Worm (Caenorhabditis elegans) whole organism, young adult: ENCODE data around the gene rrp-8.

Source experiments
- B0019.2 ChIP-seq: fragments of 200-800 bp; sonication (Bioruptor generic); conservative IDR thresholded peaks from 2 replicates; pipeline ENCODE4 v1.3.6; 2022; ENCODE audit warnings: missing genetic modification reagents, missing genetic modification characterization, missing compliant biosample characterization
- B0035.1 ChIP-seq: sonication (generic microtip); optimal IDR thresholded peaks from 2 replicates; lab custom pipeline; 2016; ENCODE audit warnings: missing genetic modification characterization, mild to moderate bottlenecking, missing compliant biosample characterization, missing genotype, missing genetic modification reagents
- B0261.1 ChIP-seq: sonication (generic microtip); optimal IDR thresholded peaks from 2 replicates; lab custom pipeline; 2016; ENCODE audit warnings: mild to moderate bottlenecking, missing genetic modification characterization, moderate library complexity, missing compliant biosample characterization
- B0336.3 ChIP-seq: fragments of 200-800 bp; sonication (Bioruptor generic); IDR thresholded peaks from 2 replicates; pipeline ENCODE4 v1.3.6; 2022; ENCODE audit warnings: missing genetic modification characterization, missing compliant biosample characterization
- F10E7.11 ChIP-seq: sonication (generic microtip); optimal IDR thresholded peaks from 2 replicates; lab custom pipeline; 2017; ENCODE audit warnings: mild to moderate bottlenecking, missing genetic modification characterization, moderate library complexity, missing compliant biosample characterization
- F22D6.2 ChIP-seq: sonication (generic microtip); optimal IDR thresholded peaks from 2 replicates; lab custom pipeline; 2016; ENCODE audit warnings: mild to moderate bottlenecking, missing genetic modification characterization, missing compliant biosample characterization
- F52B5.7 ChIP-seq: sonication (generic microtip); optimal IDR thresholded peaks from 2 replicates; lab custom pipeline; 2016; ENCODE audit warnings: mild to moderate bottlenecking, missing genetic modification characterization, missing compliant biosample characterization
- K11D2.4 ChIP-seq: fragments of 200-800 bp; sonication (Bioruptor generic); IDR thresholded peaks from 2 replicates; pipeline ENCODE4 v1.3.6; 2022; ENCODE audit warnings: missing genetic modification reagents, missing genetic modification characterization, missing compliant biosample characterization
- K12H6.12 ChIP-seq: fragments of 200-800 bp; sonication (Bioruptor generic); optimal IDR thresholded peaks from 2 replicates; lab custom pipeline; 2018; ENCODE audit warnings: mild to moderate bottlenecking, missing genetic modification characterization, missing compliant biosample characterization
- T26A5.8 ChIP-seq: sonication (generic microtip); optimal IDR thresholded peaks from 2 replicates; lab custom pipeline; 2016; ENCODE audit warnings: missing genetic modification characterization, missing compliant biosample characterization
- Y53F4B.3 ChIP-seq: fragments of 200-800 bp; sonication (Bioruptor generic); IDR thresholded peaks from 2 replicates; pipeline ENCODE4 v1.3.6; 2022; ENCODE audit warnings: missing genetic modification reagents, missing genetic modification characterization, missing compliant biosample characterization
- ama-1 ChIP-seq, 3 experiments: fragments of 150-350 bp in 1 of 3; sonication (generic microtip) in 2 of 3; optimal IDR thresholded peaks; 2 replicates each; lab custom pipeline; 2014 to 2018; ENCODE audit warnings: missing biosample characterization in 2 of 3, missing genetic modification characterization in 2 of 3, missing genetic modification reagents in 2 of 3
- atf-7 ChIP-seq: sonication (generic microtip); optimal IDR thresholded peaks from 2 replicates; lab custom pipeline; 2017; ENCODE audit warnings: mild to moderate bottlenecking, missing genetic modification characterization, missing compliant biosample characterization
- bed-2 ChIP-seq: fragments of 200-800 bp; sonication (Bioruptor generic); IDR thresholded peaks from 2 replicates; pipeline ENCODE4 v1.3.6; 2022; ENCODE audit warnings: missing genetic modification reagents, missing genetic modification characterization, missing compliant biosample characterization
- ceh-100 ChIP-seq: fragments of 200-800 bp; sonication (Bioruptor generic); IDR thresholded peaks from 2 replicates; pipeline ENCODE4 v1.3.6; 2022; ENCODE audit warnings: missing genetic modification reagents, missing genetic modification characterization, missing compliant biosample characterization
- ceh-40 ChIP-seq: fragments of 200-800 bp; sonication (Bioruptor generic); IDR thresholded peaks from 2 replicates; pipeline ENCODE4 v1.3.6; 2022; ENCODE audit warnings: missing genetic modification characterization, missing compliant biosample characterization
- ceh-79 ChIP-seq: sonication (generic microtip); optimal IDR thresholded peaks from 2 replicates; lab custom pipeline; 2017; ENCODE audit warnings: mild to moderate bottlenecking, missing genetic modification characterization, missing compliant biosample characterization
- ceh-91 ChIP-seq: fragments of 200-800 bp; sonication (Bioruptor generic); IDR thresholded peaks from 2 replicates; pipeline ENCODE4 v1.3.6; 2022; ENCODE audit warnings: missing genetic modification reagents, missing genetic modification characterization, missing compliant biosample characterization
- chd-7 ChIP-seq: sonication (generic microtip); optimal IDR thresholded peaks from 2 replicates; lab custom pipeline; 2016; ENCODE audit warnings: mild to moderate bottlenecking, missing genetic modification characterization, moderate library complexity, missing compliant biosample characterization
- dox-1 ChIP-seq: fragments of 200-800 bp; sonication (Bioruptor generic); IDR thresholded peaks from 2 replicates; pipeline ENCODE4 v1.3.6; 2022; ENCODE audit warnings: missing genetic modification reagents, missing genetic modification characterization, missing compliant biosample characterization
- ets-4 ChIP-seq: fragments of 200-800 bp; sonication (Bioruptor generic); optimal IDR thresholded peaks from 2 replicates; lab custom pipeline; 2018; ENCODE audit warnings: mild to moderate bottlenecking, missing genetic modification characterization, missing compliant biosample characterization
- hlh-12 ChIP-seq: sonication (generic microtip); optimal IDR thresholded peaks from 2 replicates; lab custom pipeline; 2016; ENCODE audit warnings: missing genetic modification characterization, missing compliant biosample characterization
- hlh-26 ChIP-seq: fragments of 200-800 bp; sonication (Bioruptor generic); conservative IDR thresholded peaks from 2 replicates; pipeline ENCODE4 v1.3.6; 2022; ENCODE audit warnings: missing genetic modification reagents, missing genetic modification characterization, missing compliant biosample characterization
- hrde-1 ChIP-seq: sonication (generic microtip); optimal IDR thresholded peaks from 2 replicates; lab custom pipeline; 2016; ENCODE audit warnings: missing genetic modification characterization, mild to moderate bottlenecking, missing compliant biosample characterization, moderate library complexity, missing genotype, missing genetic modification reagents, borderline replicate concordance
- hsf-1 ChIP-seq: fragments of 200-800 bp; sonication (Bioruptor generic); IDR thresholded peaks from 2 replicates; pipeline ENCODE4 v1.3.6; 2022; ENCODE audit warnings: missing genetic modification reagents, missing genetic modification characterization, missing compliant biosample characterization
- let-607 ChIP-seq, 2 experiments: fragments of 200-800 bp in 1 of 2; sonication (Bioruptor generic) in 1 of 2; sonication (generic microtip) in 1 of 2; optimal IDR thresholded peaks; 2 replicates each; lab custom pipeline; 2016 to 2018; ENCODE audit warnings: mild to moderate bottlenecking in 2 of 2, missing compliant biosample characterization in 2 of 2, missing genetic modification characterization in 2 of 2, moderate library complexity in 2 of 2, missing genotype in 1 of 2
- lin-35 ChIP-seq, 3 experiments: fragments of 150-350 bp in 2 of 3; sonication (generic microtip) in 1 of 3; optimal IDR thresholded peaks; 2 replicates each; lab custom pipeline; 2014 to 2018; ENCODE audit warnings: missing biosample characterization in 3 of 3, missing genetic modification characterization in 3 of 3, missing genetic modification reagents in 3 of 3
- lin-40 ChIP-seq: sonication (generic microtip); optimal IDR thresholded peaks from 2 replicates; lab custom pipeline; 2016; ENCODE audit warnings: missing genetic modification characterization, mild to moderate bottlenecking, missing compliant biosample characterization, missing genotype, missing genetic modification reagents
- lin-54 ChIP-seq: fragments of 200-800 bp; sonication (Bioruptor generic); optimal IDR thresholded peaks from 2 replicates; lab custom pipeline; 2018; ENCODE audit warnings: mild to moderate bottlenecking, missing genetic modification characterization, missing compliant biosample characterization
- madf-10 ChIP-seq: sonication (generic microtip); optimal IDR thresholded peaks from 2 replicates; lab custom pipeline; 2016; ENCODE audit warnings: mild to moderate bottlenecking, missing genetic modification characterization, missing compliant biosample characterization
- madf-3 ChIP-seq: fragments of 200-800 bp; sonication (Bioruptor generic); IDR thresholded peaks from 2 replicates; pipeline ENCODE4 v1.3.6; 2022; ENCODE audit warnings: missing genetic modification reagents, missing genetic modification characterization, missing compliant biosample characterization
- madf-8 ChIP-seq: fragments of 200-800 bp; sonication (Bioruptor generic); conservative IDR thresholded peaks from 2 replicates; pipeline ENCODE4 v1.3.6; 2022; ENCODE audit warnings: missing genetic modification reagents, missing genetic modification characterization, missing compliant biosample characterization
- nfya-1 ChIP-seq: sonication (generic microtip); optimal IDR thresholded peaks from 2 replicates; lab custom pipeline; 2017; ENCODE audit warnings: antibody characterized with exemption, missing compliant biosample characterization, missing genetic modification characterization, borderline replicate concordance; ENCODE audit not compliant: insufficient read depth
- nfya-2 ChIP-seq: fragments of 200-800 bp; sonication (Bioruptor generic); IDR thresholded peaks from 2 replicates; pipeline ENCODE4 v1.3.6; 2022; ENCODE audit warnings: missing genetic modification reagents, missing genetic modification characterization, missing compliant biosample characterization
- nhr-27 ChIP-seq: fragments of 200-800 bp; sonication (Bioruptor generic); optimal IDR thresholded peaks from 2 replicates; lab custom pipeline; 2018; ENCODE audit warnings: mild to moderate bottlenecking, missing genetic modification characterization, moderate library complexity, missing compliant biosample characterization
- nhr-90 ChIP-seq: sonication (generic microtip); optimal IDR thresholded peaks from 2 replicates; lab custom pipeline; 2016; ENCODE audit warnings: missing genotype, mild to moderate bottlenecking, missing genetic modification characterization, missing compliant biosample characterization
- rpc-1 ChIP-seq, 2 experiments: fragments of 150-350 bp in 1 of 2; sonication (generic microtip) in 1 of 2; optimal IDR thresholded peaks; 2 replicates each; lab custom pipeline; 2014 to 2018; ENCODE audit warnings: missing biosample characterization in 1 of 2, missing genetic modification characterization in 1 of 2, missing genetic modification reagents in 1 of 2, missing genotype in 1 of 2
- snpc-4 ChIP-seq, 5 experiments: fragments of 150-350 bp in 1 of 5; sonication (generic microtip) in 4 of 5; optimal IDR thresholded peaks; 2 replicates each; lab custom pipeline; 2014 to 2018; ENCODE audit warnings: missing genetic modification characterization in 5 of 5, missing biosample characterization in 3 of 5, antibody characterized with exemption in 2 of 5, mild to moderate bottlenecking in 2 of 5, missing compliant biosample characterization in 2 of 5, missing genotype in 2 of 5, moderate library complexity in 2 of 5, missing genetic modification reagents in 1 of 5
- tbp1 ChIP-seq: fragments of 200-800 bp; sonication (Bioruptor generic); optimal IDR thresholded peaks from 2 replicates; lab custom pipeline; 2018; ENCODE audit warnings: mild to moderate bottlenecking, missing genetic modification characterization, missing compliant biosample characterization
- tbx-9 ChIP-seq: sonication (generic microtip); optimal IDR thresholded peaks from 2 replicates; lab custom pipeline; 2016; ENCODE audit warnings: borderline replicate concordance, missing genetic modification characterization, inconsistent platforms, missing compliant biosample characterization
- unc-130 ChIP-seq: sonication (generic microtip); optimal IDR thresholded peaks from 2 replicates; lab custom pipeline; 2016; ENCODE audit warnings: missing genetic modification reagents, missing genetic modification characterization, missing compliant biosample characterization
- xnd-1 ChIP-seq: sonication (generic microtip); optimal IDR thresholded peaks from 2 replicates; lab custom pipeline; 2016; ENCODE audit warnings: missing genotype, missing genetic modification reagents, missing genetic modification characterization, missing compliant biosample characterization
- zfh-2 ChIP-seq: fragments of 200-800 bp; sonication (Bioruptor generic); conservative IDR thresholded peaks from 2 replicates; pipeline ENCODE4 v1.3.6; 2022; ENCODE audit warnings: missing genetic modification reagents, missing genetic modification characterization, missing compliant biosample characterization
- ztf-18 ChIP-seq: sonication (generic microtip); optimal IDR thresholded peaks from 2 replicates; lab custom pipeline; 2016; ENCODE audit warnings: missing genotype, mild to moderate bottlenecking, missing genetic modification characterization, missing compliant biosample characterization
- ztf-22 ChIP-seq: fragments of 200-800 bp; sonication (Bioruptor generic); optimal IDR thresholded peaks from 2 replicates; lab custom pipeline; 2018; ENCODE audit warnings: mild to moderate bottlenecking, missing genetic modification characterization, moderate library complexity, missing compliant biosample characterization
- ztf-28 ChIP-seq: fragments of 200-800 bp; sonication (Bioruptor generic); IDR thresholded peaks from 2 replicates; pipeline ENCODE4 v1.3.6; 2022; ENCODE audit warnings: missing genetic modification reagents, missing genetic modification characterization, missing compliant biosample characterization

rrp-8 gene

DNA sequence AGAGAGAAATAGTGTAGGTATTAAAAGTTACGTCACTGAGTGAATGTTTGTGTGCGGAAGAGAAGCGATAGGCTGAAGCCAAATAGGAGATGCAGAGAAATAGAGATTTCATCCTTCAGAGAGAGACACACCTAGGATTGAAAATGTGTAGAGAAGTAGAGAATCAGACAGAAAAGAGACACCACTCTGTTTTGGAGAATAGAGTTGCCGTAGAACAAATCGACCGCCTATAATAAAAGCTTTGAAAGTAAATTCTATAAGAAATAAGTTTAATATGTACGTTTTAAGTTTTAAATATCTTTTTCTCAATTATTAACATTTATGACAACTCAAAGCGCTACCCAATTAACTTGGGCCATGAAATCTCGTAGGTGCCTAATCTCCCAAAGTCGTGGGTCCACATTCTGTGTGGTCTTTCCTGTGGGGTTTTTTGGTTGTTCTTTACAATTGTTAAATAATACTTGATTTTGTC lies 14.1 kb downstream of the rrp-8 start, which contains the start of gene T07A9.12 (continued):
- peak; percentile 75 for TF ChIP-seq K12H6.12 (tag; lab: Kevin White, UChicago)
- TF ChIP-seq hlh-26 (GFP tag; lab: Robert Waterston, UW) = no peak
- no peak for TF ChIP-seq snpc-4 (GFP tag; optimal IDR thresholded peaks at IDR 0.05; lab: Kevin White, UChicago)
- TF ChIP-seq snpc-4 (tag; optimal IDR thresholded peaks at IDR 0.05; lab: Kevin White, UChicago) = peak in 1 of 4 experiments; percentile 34
- no peak for TF ChIP-seq B0019.2 (GFP tag; lab: Robert Waterston, UW)
- TF ChIP-seq ztf-18 = no peak
- peak; percentile 32 for TF ChIP-seq madf-10 (tag; lab: Kevin White, UChicago)
- peak; percentile 72 for TF ChIP-seq lin-40 (tag; lab: Kevin White, UChicago)
- no peak for TF ChIP-seq xnd-1
- no peak for TF ChIP-seq ets-4 (GFP tag; lab: Kevin White, UChicago)
- TF ChIP-seq let-607 (tag; optimal IDR thresholded peaks at IDR 0.05; lab: Kevin White, UChicago) = peak in 1 of 2 experiments; percentile 32
- no peak for TF ChIP-seq chd-7 (tag; lab: Kevin White, UChicago)
- no peak for TF ChIP-seq ama-1 (optimal IDR thresholded peaks at IDR 0.05; lab: Kevin White, UChicago)
- no peak for TF ChIP-seq ama-1 (GFP tag; optimal IDR thresholded peaks at IDR 0.05; lab: Kevin White, UChicago)
- no peak for TF ChIP-seq ceh-79
- TF ChIP-seq ceh-91 (GFP tag; lab: Robert Waterston, UW) = no peak
- TF ChIP-seq lin-54 (GFP tag; lab: Kevin White, UChicago) = peak; percentile 2
- TF ChIP-seq nhr-27 (tag; lab: Kevin White, UChicago) = no peak
- TF ChIP-seq B0261.1 (tag; lab: Kevin White, UChicago) = no peak
- TF ChIP-seq ceh-100 (GFP tag; lab: Robert Waterston, UW) = peak; percentile 90
- 0 out of 2 replicates have a peak, but pooled peaks have one; percentile 13 for TF ChIP-seq K11D2.4 (GFP tag; lab: Robert Waterston, UW)
- no peak for TF ChIP-seq tbp1
- TF ChIP-seq tbx-9 (tag; lab: Kevin White, UChicago) = no peak

ce11 chrIV:419674-420073 lies 23.3 kb downstream of the rrp-8 start, which contains the start of gene eri-1:
TSS of gene eri-1 (minus strand) at chrIV:419958.
- TF ChIP-seq nhr-90 (tag; lab: Kevin White, UChicago) (no peak), nfya-1 (tag; lab: Kevin White, UChicago) (no peak), dox-1 (GFP tag; lab: Robert Waterston, UW) (peak; percentile 47; the same call in 1 of the 2 replicates), B0035.1 (tag; lab: Kevin White, UChicago) (no peak), nfya-2 (GFP tag; lab: Robert Waterston, UW) (no peak), zfh-2 (no peak), lin-54 (GFP tag; lab: Kevin White, UChicago) (no peak), ztf-28 (GFP tag; lab: Robert Waterston, UW) (no peak), Y53F4B.3 (GFP tag; lab: Robert Waterston, UW) (no peak), ceh-40 (GFP tag; lab: Robert Waterston, UW) (no peak), F22D6.2 (no peak), hsf-1 (GFP tag; lab: Robert Waterston, UW) (peak; percentile 50; the same call in 1 of the 2 replicates), rpc-1 (optimal IDR thresholded peaks at IDR 0.05; lab: Kevin White, UChicago) (no peak), rpc-1 (tag; optimal IDR thresholded peaks at IDR 0.05; lab: Kevin White, UChicago) (no peak), T26A5.8 (peak; percentile 7), unc-130 (GFP tag; lab: Kevin White, UChicago) (peak; percentile 35), ztf-22 (GFP tag; lab: Kevin White, UChicago) (no peak), B0336.3 (GFP tag; lab: Robert Waterston, UW) (peak; percentile 78), lin-35 (GFP tag; optimal IDR thresholded peaks at IDR 0.05; lab: Kevin White, UChicago) (no peak), hlh-26 (GFP tag; lab: Robert Waterston, UW) (no peak), F52B5.7 (tag; lab: Kevin White, UChicago) (peak; percentile 12), hlh-12 (tag; lab: Kevin White, UChicago) (no peak), hrde-1 (tag; lab: Kevin White, UChicago) (peak; percentile 70), madf-3 (GFP tag; lab: Robert Waterston, UW) (peak; percentile 77; the same call in 1 of the 2 replicates), madf-8 (GFP tag; lab: Robert Waterston, UW) (no peak), F10E7.11 (peak; percentile 16), bed-2 (no peak), atf-7 (peak; percentile 28), tbx-9 (tag; lab: Kevin White, UChicago) (peak; percentile 42)
